Fruit fly (Drosophila melanogaster): ENCODE data around the gene CG5194.

The CG5194 gene

DNA sequence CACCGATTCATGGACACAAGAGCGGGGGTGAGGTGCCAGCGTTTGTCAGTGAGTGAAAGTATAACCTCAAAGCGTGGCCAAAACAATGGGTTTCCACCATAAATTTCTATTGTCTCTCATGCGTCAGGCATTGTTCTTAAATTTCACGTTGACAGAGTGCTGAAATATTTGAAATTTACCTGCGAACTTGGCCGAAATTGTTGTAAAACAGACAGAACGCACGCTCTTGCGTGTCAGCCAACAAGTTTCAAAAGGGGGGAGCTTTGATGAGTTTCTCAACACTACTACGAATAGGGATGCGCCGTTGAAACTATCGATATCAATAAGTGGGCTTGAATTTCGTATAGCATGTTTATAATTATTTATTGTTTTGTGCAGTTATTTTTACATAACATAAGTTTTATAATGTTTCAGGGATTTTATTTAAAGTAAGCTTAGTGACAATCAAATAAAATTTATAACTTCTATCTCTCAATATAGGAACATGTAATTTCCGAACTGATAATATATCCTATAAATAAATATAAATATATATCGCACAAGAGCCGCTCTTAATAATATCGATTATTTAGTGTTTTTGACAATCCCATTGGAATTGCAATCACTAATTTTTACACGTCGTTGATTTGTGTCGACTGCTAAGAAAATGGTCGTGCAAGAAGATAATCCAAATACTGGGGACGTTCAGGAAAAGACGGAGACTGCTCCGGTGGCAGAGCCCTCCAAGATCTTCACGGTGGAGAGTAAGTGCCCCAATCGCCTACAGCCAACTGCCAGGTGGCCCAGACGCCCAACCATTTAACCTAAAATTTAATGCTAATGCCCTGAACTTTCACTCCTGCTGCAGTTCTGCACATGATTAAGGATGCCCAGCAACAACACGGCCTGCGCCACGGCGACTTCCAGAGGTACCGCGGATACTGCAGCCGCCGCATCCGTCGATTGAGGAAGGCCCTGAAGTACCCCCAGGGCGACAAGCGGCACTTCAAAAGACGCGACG, 34.9 kb downstream of the CG5194 start, which contains the start of the genes pix and Srp68 (continued):
- TF ChIP-seq CG17912 (GFP tag; optimal IDR thresholded peaks at IDR 0.05) (peak; percentile 26), Gug (GFP tag; IDR thresholded peaks at IDR 0.05) (no peak), klu (GFP tag; IDR thresholded peaks at IDR 0.05) (peak; percentile 50; the same call in 1 of the 2 replicates), dmrt99B (tag; optimal IDR thresholded peaks at IDR 0.05) (no peak), CG16779 (GFP tag; IDR thresholded peaks at IDR 0.05) (no peak), repo (GFP tag; optimal IDR thresholded peaks at IDR 0.05) (no peak), inv (GFP tag; IDR thresholded peaks at IDR 0.05; ENCODE audit: partially characterized antibody) (peak; percentile 86), CG13775 (GFP tag; optimal IDR thresholded peaks at IDR 0.05) (peak; percentile 70), Stat92E (GFP tag; optimal IDR thresholded peaks at IDR 0.05) (peak in 1 of 3 experiments; percentile 76), CG14014 (GFP tag; IDR thresholded peaks at IDR 0.05) (no peak; the same call in 1 of the 2 replicates), CG6654 (GFP tag; optimal IDR thresholded peaks at IDR 0.05) (no peak), esg (GFP tag; conservative IDR thresholded peaks at IDR 0.05) (no peak), pum (GFP tag; optimal IDR thresholded peaks at IDR 0.05) (peak; percentile 9), ttk (GFP tag; IDR thresholded peaks at IDR 0.05) (no peak; the same call in 1 of the 2 replicates), Med (GFP tag) (peak; percentile 82), sens-2 (GFP tag; IDR thresholded peaks at IDR 0.05) (no peak), CkIIα-i1 (GFP tag; IDR thresholded peaks at IDR 0.05) (no peak), Hmx (GFP tag; optimal IDR thresholded peaks at IDR 0.05) (no peak), CG3726 (GFP tag; IDR thresholded peaks at IDR 0.05) (no peak), CG2202 (tag; optimal IDR thresholded peaks at IDR 0.05) (no peak), scrt (GFP tag; optimal IDR thresholded peaks at IDR 0.05) (peak; percentile 48), CG17612 (GFP tag; IDR thresholded peaks at IDR 0.05) (no peak), CG33213 (GFP tag; optimal IDR thresholded peaks at IDR 0.05) (peak; percentile 9), CG8944 (GFP tag; optimal IDR thresholded peaks at IDR 0.05) (no peak), sug (tag; optimal IDR thresholded peaks at IDR 0.05) (peak; percentile 79), gcm (GFP tag; optimal IDR thresholded peaks at IDR 0.05) (peak; percentile 47), gem (tag; optimal IDR thresholded peaks at IDR 0.05) (no peak), row (GFP tag; IDR thresholded peaks at IDR 0.05) (peak; percentile 94), Opbp (GFP tag; IDR thresholded peaks at IDR 0.05; ENCODE audit: partially characterized antibody) (peak; percentile 66; the same call in 2 of the 3 replicates), en (GFP tag; optimal IDR thresholded peaks at IDR 0.05) (no peak), HmgZ (tag; optimal IDR thresholded peaks at IDR 0.05) (peak; percentile 43), CG9437 (GFP tag; optimal IDR thresholded peaks at IDR 0.05) (peak; percentile 62), Nf-YA (GFP tag; IDR thresholded peaks at IDR 0.05) (no peak), CG2120 (GFP tag; optimal IDR thresholded peaks at IDR 0.05) (peak; percentile 76), CG7372 (GFP tag; IDR thresholded peaks at IDR 0.05) (peak; percentile 54; the same call in 1 of the 2 replicates), br (optimal IDR thresholded peaks at IDR 0.05) (no peak), CG15514 (GFP tag; optimal IDR thresholded peaks at IDR 0.05) (peak; percentile 32), CG11398 (GFP tag; optimal IDR thresholded peaks at IDR 0.05) (no peak), NfI (GFP tag; optimal IDR thresholded peaks at IDR 0.05) (peak; percentile 68), CG15269 (tag; optimal IDR thresholded peaks at IDR 0.05) (no peak), cwo (GFP tag; optimal IDR thresholded peaks at IDR 0.05) (no peak), CoRest (tag; optimal IDR thresholded peaks at IDR 0.05) (peak; percentile 83), ci (GFP tag; IDR thresholded peaks at IDR 0.05) (no peak), Optix (GFP tag; IDR thresholded peaks at IDR 0.05) (no peak), Doc3 (GFP tag; IDR thresholded peaks at IDR 0.05; ENCODE audit: partially characterized antibody) (peak; percentile 83), Nf-YB (GFP tag; optimal IDR thresholded peaks at IDR 0.05) (no peak), CG30020 (tag; optimal IDR thresholded peaks at IDR 0.05) (peak; percentile 78), CG13287 (GFP tag; IDR thresholded peaks at IDR 0.05; ENCODE audit: partially characterized antibody) (peak; percentile 85)

Measured in whole organism, embryonic.